Worm (Caenorhabditis elegans) whole organism, L2 larva: ENCODE results near the gene cts-1.

Source experiments
- F13H6.1 ChIP-seq: sonication (generic microtip); optimal IDR thresholded peaks from 2 replicates; lab custom pipeline; 2016; ENCODE audit warnings: missing genetic modification characterization, missing compliant biosample characterization
- nhr-237 ChIP-seq: fragments of 150-350 bp; optimal IDR thresholded peaks from 2 replicates; lab custom pipeline; 2014; ENCODE audit warnings: missing biosample characterization, missing genetic modification characterization
- peb-1 ChIP-seq: fragments of 150-350 bp; optimal IDR thresholded peaks from 2 replicates; lab custom pipeline; 2014; ENCODE audit warnings: missing biosample characterization, missing genetic modification characterization

- TF ChIP-seq peb-1 (tag; lab: Kevin White, UChicago) = no peak
- no peak for TF ChIP-seq F13H6.1 (tag; lab: Kevin White, UChicago)
- no peak for TF ChIP-seq nhr-237 (tag; lab: Kevin White, UChicago)
Measured at ce11 chrIII:10199052-10199451, 17.4 kb downstream of the cts-1 start, which contains the start of gene T20G5.8.
